Worm (Caenorhabditis elegans): ENCODE results near the gene F55B12.2.

Gene F55B12.2

ce11 chrV:13816877-13817276 lies at the start of gene F55B12.2:
F55B12.2 (minus strand) TSS chrV:13816977.
- TF ChIP-seq pha-4 (tag; optimal IDR thresholded peaks at IDR 0.05), result no peak

ce11 chrV:13866353-13866752 lies 49.6 kb upstream of the F55B12.2 start, which contains the start of gene nhr-175:
nhr-175 (plus strand) TSS chrV:13866691.
- TF ChIP-seq ztf-16 (tag; optimal IDR thresholded peaks at IDR 0.05) (no peak), K09A11.1 (tag; optimal IDR thresholded peaks at IDR 0.05; ENCODE audit: insufficient read depth) (no peak), ceh-45 (GFP tag; IDR thresholded peaks at IDR 0.05) (no peak), lim-6 (tag; optimal IDR thresholded peaks at IDR 0.05) (no peak), fkh-10 (GFP tag; optimal IDR thresholded peaks at IDR 0.05) (no peak), ceh-19 (GFP tag; optimal IDR thresholded peaks at IDR 0.05) (no peak), sdc-2 (tag; optimal IDR thresholded peaks at IDR 0.05) (no peak), odd-2 (tag; optimal IDR thresholded peaks at IDR 0.05) (no peak), K02D7.2 (tag; optimal IDR thresholded peaks at IDR 0.05) (no peak), ahr-1 (tag; optimal IDR thresholded peaks at IDR 0.05) (no peak), mec-3 (tag; optimal IDR thresholded peaks at IDR 0.05; ENCODE audit: borderline replicate concordance) (no peak), hlh-13 (GFP tag; optimal IDR thresholded peaks at IDR 0.05) (no peak), tbx-7 (tag; optimal IDR thresholded peaks at IDR 0.05) (no peak), pag-3 (tag; optimal IDR thresholded peaks at IDR 0.05; ENCODE audit: borderline replicate concordance) (no peak), fkh-6 (tag; optimal IDR thresholded peaks at IDR 0.05) (no peak), sox-4 (tag; optimal IDR thresholded peaks at IDR 0.05) (no peak), syd-9 (tag; optimal IDR thresholded peaks at IDR 0.05) (no peak), unc-3 (GFP tag; conservative IDR thresholded peaks at IDR 0.05) (no peak), unc-3 (tag; optimal IDR thresholded peaks at IDR 0.05) (no peak)

- TF ChIP-seq ceh-19 (GFP tag; optimal IDR thresholded peaks at IDR 0.05) (no peak), odd-2 (tag; optimal IDR thresholded peaks at IDR 0.05) (no peak), hlh-30 (tag; optimal IDR thresholded peaks at IDR 0.05; ENCODE audit: insufficient read depth) (no peak), unc-3 (GFP tag; conservative IDR thresholded peaks at IDR 0.05) (no peak), unc-3 (tag; optimal IDR thresholded peaks at IDR 0.05) (no peak), npax-4 (tag; optimal IDR thresholded peaks at IDR 0.05) (no peak), pros-1 (tag; optimal IDR thresholded peaks at IDR 0.05) (no peak), sdc-2 (tag; optimal IDR thresholded peaks at IDR 0.05) (no peak), ceh-6 (GFP tag; optimal IDR thresholded peaks at IDR 0.05) (no peak), pat-9 (tag; optimal IDR thresholded peaks at IDR 0.05) (no peak), sox-4 (tag; optimal IDR thresholded peaks at IDR 0.05) (no peak), T23F11.4 (GFP tag; optimal IDR thresholded peaks at IDR 0.05) (no peak), mec-3 (tag; optimal IDR thresholded peaks at IDR 0.05; ENCODE audit: borderline replicate concordance) (no peak), unc-55 (GFP tag; optimal IDR thresholded peaks at IDR 0.05) (no peak), dve-1 (tag; optimal IDR thresholded peaks at IDR 0.05) (no peak), ceh-2 (tag; optimal IDR thresholded peaks at IDR 0.05) (no peak)
These were observed 46.9 kb upstream of the F55B12.2 start for ce11 chrV:13863700-13864099.

ce11 chrV:13862505-13862904 lies 45.7 kb upstream of the F55B12.2 start, which contains the start of gene srx-137:
srx-137 (plus strand) TSS chrV:13862805.
- no peak for TF ChIP-seq ceh-6 (GFP tag; optimal IDR thresholded peaks at IDR 0.05)
- no peak for TF ChIP-seq nfya-1 (tag; optimal IDR thresholded peaks at IDR 0.05)
- TF ChIP-seq sox-2 (GFP tag; IDR thresholded peaks at IDR 0.05), result no peak
- TF ChIP-seq pha-2 (tag; optimal IDR thresholded peaks at IDR 0.05), result no peak
- TF ChIP-seq tbx-7 (tag; optimal IDR thresholded peaks at IDR 0.05), result no peak
- TF ChIP-seq hlh-15 (tag; optimal IDR thresholded peaks at IDR 0.05), result no peak
- no peak for TF ChIP-seq ahr-1 (tag; optimal IDR thresholded peaks at IDR 0.05)
- TF ChIP-seq fax-1 (tag; optimal IDR thresholded peaks at IDR 0.05), result no peak
- TF ChIP-seq sdc-2 (tag; optimal IDR thresholded peaks at IDR 0.05), result no peak
- no peak for TF ChIP-seq ceh-24 (tag; optimal IDR thresholded peaks at IDR 0.05)
- no peak for TF ChIP-seq unc-55 (GFP tag; optimal IDR thresholded peaks at IDR 0.05)
- no peak for TF ChIP-seq pros-1 (tag; optimal IDR thresholded peaks at IDR 0.05)
- no peak for TF ChIP-seq ceh-48 (tag; optimal IDR thresholded peaks at IDR 0.05)
- no peak for TF ChIP-seq lim-6 (tag; optimal IDR thresholded peaks at IDR 0.05)
- TF ChIP-seq ceh-45 (GFP tag; IDR thresholded peaks at IDR 0.05), result no peak
- no peak for TF ChIP-seq dmd-4 (tag; optimal IDR thresholded peaks at IDR 0.05; ENCODE audit: borderline replicate concordance)
- TF ChIP-seq che-1 (tag; optimal IDR thresholded peaks at IDR 0.05), result no peak
- TF ChIP-seq ceh-30 (tag; optimal IDR thresholded peaks at IDR 0.05), result no peak
- no peak for TF ChIP-seq nhr-232 (tag; optimal IDR thresholded peaks at IDR 0.05)
